Fruit fly (Drosophila melanogaster) ovary, adult (tissue): Measurements from ENCODE around the gene betaTub85D.
A peak's percentile ranks its signal among the peaks of the same experiment; 100 is the strongest.

ENCODE experiments used
- CG17801 ChIP-seq: fragments of 200-800 bp; optimal IDR thresholded peaks from 2 replicates; lab custom pipeline; 2019; ENCODE audit warnings: missing biosample characterization, mild to moderate bottlenecking, missing genetic modification characterization, moderate library complexity; ENCODE audit not compliant: partially characterized antibody

The betaTub85D gene

DNA sequence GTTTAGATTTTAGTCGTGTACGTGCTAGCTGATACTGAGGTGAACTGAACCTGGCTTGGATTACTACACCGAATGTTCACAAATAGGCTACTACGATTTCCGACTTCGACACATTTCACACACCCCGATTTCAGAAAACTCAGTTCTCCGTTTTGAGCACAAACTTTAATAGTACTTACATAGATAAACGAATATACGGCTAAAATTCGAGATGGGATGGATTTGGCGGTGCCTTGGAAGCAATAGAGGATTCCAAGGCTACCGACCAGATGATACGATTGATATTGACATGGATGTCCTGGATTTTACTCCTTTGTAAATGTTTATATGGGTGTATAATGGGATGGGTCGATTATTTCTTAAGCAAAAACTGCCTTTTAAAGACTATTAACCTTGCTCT, at the start of gene betaTub85D:
Gene betaTub85D, minus strand, starts transcription at position 101 of the 400 bp plus-strand sequence.
- no peak for TF ChIP-seq CG17801 (GFP tag; lab: Kevin White, UChicago)

DNA sequence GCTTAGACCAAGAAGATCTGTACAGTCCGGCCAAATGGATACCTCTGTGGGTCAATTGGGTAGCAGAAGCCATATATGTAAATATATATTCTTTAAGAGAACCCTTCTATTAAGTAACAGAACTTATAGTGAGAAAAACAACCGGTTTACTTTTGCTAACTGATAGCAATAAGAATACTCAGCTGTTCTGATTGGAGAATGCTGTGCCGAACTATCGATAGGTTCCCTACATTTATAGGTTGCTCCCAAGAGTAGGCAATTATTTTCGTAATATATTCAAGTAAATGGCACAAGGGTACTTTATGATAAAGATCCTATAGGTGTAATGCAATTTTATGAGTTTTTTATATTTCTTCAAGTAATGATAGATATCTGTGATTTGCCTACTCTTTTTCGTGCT, 46.3 kb upstream of the betaTub85D start, which contains the start of gene GstZ1:
Gene GstZ1, minus strand, starts transcription at position 174 of the 400 bp plus-strand sequence.
- peak; percentile 40 for TF ChIP-seq CG17801 (GFP tag; lab: Kevin White, UChicago)

DNA sequence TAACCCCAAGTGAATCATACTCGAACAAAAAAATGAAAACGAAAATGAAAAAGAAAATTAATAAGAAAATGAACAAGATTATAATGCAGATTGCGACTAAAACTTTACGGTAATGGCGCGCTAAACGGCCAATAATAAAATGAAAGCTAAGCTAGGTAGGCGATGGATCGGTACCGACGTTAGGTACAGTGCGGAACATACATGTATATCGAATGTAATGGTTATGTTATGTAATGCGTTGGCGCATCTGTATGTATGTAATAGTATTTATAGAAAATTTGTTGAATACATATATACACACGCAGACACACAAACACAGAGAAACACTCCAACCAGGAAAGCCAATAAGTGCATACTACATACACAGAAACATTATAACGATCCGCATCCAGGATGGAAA, 44.9 kb upstream of the betaTub85D start:
- no peak for TF ChIP-seq CG17801 (GFP tag; lab: Kevin White, UChicago)

DNA sequence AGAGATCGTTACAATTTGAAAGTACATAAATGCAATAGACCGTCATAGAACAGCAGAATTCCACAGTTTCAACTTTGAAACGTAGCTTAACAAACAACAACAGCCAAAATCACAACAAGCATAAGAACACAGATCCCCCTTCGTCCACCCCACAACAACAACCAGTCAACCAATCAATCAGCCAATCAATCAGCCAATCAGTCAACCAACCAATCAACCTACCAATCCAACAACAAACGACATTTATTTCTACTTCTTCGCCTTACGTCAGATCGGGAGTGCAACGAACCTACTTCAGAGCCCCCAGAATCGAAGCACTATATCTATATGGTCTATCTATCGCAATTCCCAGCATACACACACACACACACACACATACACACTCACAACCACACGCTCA, 40.6 kb upstream of the betaTub85D start:
- no peak for TF ChIP-seq CG17801 (GFP tag; lab: Kevin White, UChicago)

DNA sequence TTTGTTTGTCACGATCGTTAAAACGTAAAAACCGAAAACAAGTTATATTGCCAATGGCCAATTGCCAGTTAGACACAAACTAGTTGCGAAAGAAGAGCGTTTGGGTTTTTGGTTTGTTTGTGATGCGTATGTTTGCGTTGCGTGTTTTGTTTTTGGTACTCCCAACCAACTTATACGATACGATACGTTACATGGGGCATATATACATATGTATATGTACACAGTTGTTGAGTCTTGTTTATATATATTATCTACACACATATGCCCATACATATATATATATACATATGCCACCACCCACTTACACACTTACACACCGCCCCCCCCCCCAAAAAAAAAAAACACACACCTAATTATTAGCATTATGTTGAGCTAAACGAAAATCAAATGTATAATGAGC, 38.2 kb upstream of the betaTub85D start:
- no peak for TF ChIP-seq CG17801 (GFP tag; lab: Kevin White, UChicago)

DNA sequence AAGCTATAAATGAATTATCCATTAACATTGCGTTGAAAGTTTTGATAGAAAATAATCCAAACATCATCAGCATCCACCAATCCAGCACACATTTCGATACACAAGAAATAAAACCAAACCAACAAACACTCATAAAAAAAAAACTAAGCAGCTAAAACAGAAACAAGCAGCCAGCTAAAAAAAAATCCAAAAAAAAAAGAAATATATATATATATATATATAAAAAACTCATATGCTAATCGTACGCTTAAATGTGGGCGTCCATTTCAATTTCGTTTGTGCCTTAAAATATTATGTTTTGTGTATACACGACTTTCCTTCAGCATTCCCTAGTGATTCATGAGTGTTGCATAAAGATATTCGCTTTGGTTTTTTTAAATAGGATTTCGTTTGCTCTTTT, 31.9 kb upstream of the betaTub85D start:
- no peak for TF ChIP-seq CG17801 (GFP tag; lab: Kevin White, UChicago)

DNA sequence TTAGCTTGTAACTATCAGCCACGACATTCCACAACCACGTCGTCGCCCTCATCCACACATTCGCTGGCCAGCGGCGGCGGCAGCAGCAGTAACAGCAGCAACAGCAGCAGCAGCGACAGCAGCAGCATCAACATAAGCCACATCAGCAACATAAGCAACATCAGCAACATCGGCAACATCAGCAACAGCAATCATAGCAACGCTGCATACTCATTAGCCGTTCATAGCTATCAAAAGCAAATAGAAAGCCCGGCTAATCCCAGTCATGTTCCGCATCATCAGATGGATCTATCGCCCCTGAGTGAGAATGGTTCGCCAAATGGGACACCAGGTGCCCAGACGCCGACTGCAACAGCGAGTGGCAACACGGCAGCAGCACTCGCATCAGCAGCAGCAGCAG, 31.1 kb upstream of the betaTub85D start:
- TF ChIP-seq CG17801 (GFP tag; lab: Kevin White, UChicago), result no peak

DNA sequence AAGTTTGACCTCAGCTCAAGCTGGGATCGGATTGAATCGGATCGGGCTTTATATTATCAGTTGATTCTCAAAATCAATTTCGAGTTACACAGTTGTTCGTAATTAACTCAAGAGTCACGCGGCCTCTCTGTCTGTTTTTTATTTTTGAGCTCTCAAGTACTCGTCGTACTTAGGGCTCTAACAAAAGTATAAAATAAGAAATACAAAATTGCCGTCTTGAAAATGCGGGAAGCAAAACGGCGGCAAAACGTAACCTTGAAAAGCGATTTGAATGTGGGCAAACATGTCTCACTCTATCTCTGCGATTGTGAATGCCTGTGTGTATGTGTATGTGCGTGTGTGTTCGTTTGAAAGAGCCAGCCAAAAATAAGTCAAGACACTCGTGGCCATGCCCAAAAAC, 27.5 kb upstream of the betaTub85D start:
- TF ChIP-seq CG17801 (GFP tag; lab: Kevin White, UChicago), result no peak

DNA sequence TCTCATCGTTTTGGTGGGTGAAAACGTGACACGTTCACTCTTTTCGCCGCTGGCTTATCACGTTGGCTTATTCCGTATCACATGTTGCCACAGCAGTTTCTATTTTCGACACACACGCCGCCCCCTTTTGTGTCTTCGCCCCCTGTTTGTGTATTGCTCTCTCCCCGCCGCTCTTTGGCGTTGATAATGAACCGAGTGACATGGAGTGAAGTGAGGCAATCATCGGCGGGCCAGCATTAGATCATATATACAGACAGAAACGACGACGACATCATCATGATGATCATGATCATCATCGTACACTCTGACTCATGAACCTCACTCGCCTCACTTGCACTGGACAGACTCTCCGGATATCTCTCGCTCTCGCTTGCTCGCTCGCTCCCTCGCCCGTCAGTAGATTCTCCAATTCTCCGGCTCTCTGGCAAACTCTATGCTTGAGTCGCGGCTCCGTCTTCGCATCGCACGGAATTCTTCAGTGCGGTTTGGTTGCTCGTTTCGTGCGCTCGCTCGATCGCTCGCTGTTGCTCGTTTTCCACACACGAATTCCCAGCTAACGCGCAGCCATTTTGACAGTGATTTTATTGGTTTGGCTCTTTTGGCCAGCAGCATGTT, 26.4 kb upstream of the betaTub85D start:
- peak; percentile 4 for TF ChIP-seq CG17801 (GFP tag; lab: Kevin White, UChicago)

DNA sequence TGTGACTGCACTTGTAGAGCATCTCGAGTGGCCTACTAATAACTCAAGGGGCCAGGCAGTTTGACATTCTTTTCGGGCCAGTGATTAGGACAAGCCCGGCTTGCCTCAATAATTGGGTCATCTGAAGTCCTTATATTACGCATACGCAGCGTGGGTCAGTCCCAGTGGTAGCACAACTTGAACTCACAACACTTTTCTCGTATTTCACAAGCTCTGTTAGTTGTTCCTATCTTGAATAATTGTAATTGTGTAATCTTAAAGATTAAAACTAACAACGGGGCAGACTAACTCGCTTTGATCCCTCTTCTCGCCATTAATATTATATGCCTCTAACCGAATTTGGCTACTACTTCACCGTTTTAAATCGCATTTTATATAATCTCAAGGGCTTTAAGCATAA, 25.8 kb upstream of the betaTub85D start:
- no peak for TF ChIP-seq CG17801 (GFP tag; lab: Kevin White, UChicago)

DNA sequence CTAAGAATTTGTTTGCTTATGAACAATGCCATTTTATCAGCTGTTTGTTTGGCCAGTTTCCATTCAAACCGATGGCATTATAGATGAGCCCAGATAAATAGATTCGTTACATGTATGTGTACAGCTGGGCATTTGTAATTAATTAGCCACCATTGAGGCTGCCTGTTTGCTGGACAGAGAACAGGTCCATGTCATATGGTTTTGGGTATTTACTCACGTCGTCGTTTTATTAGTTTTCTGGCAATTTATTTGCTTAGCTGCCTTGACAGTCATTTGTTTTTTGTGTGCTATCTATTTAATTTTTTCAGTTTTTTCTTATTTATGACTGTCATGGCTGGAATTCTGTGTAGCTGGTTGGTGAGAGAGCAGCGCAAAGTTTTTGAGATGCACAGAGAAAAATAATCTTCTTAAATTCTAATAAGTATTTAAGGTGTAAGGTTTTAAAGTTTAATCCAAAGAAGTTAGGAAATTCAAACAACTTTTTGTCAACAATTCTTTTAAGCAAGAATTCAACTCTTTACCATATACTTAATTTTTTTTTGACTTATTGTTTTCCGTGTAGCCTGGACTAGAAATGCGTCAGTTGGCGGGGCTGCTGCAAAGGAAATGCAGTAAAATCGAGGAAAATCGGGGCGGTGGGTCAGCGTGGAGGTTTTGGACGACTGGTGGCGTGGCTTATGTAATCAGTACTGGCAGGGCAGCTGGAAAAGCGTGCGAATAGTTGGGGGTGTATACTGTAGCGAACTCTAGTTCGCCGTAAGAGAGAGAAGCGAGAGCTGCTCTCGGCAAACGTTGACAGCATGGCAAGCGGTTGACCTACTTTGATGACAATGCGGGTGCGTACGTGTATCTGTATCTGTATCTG, 24.7 kb upstream of the betaTub85D start:
- no peak for TF ChIP-seq CG17801 (GFP tag; lab: Kevin White, UChicago)

DNA sequence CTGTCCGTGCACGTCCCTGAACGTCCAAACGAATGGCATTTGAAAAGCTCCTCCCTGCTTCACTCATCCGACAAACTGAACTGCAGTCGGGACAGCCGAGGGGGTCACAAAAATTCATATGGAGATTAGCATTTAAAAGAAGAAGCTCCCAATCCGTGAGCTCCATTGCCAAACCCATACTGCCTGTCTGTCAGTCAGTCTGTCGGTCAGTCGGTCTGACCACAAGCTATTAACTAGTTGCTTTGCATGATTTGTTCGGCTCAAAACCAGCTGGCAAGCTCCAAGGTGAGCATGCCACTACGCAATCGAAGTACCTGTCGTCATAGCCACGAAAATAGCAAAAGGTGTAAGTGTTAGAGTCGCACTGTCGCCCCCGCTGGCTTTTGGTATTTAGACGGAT, 23.7 kb upstream of the betaTub85D start:
- TF ChIP-seq CG17801 (GFP tag; lab: Kevin White, UChicago), result no peak

DNA sequence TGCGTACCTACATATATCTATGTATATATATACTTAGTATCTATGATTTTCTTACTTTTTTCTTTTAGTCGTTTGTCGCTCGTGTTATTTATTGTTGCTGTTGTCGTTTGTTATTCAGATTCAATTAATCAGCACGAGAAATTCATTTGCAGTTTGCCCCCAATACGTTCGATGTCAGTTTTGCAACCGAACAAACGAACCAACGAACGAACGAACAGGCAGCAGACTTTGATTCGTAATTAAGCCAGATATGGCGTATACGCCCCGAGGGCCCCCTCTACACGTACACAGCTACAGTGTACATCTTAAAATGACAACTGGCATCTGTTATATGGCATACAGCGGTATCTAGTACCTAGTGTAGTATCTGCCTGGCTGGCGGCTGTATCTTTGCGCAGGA, 23.2 kb upstream of the betaTub85D start:
- no peak for TF ChIP-seq CG17801 (GFP tag; lab: Kevin White, UChicago)

DNA sequence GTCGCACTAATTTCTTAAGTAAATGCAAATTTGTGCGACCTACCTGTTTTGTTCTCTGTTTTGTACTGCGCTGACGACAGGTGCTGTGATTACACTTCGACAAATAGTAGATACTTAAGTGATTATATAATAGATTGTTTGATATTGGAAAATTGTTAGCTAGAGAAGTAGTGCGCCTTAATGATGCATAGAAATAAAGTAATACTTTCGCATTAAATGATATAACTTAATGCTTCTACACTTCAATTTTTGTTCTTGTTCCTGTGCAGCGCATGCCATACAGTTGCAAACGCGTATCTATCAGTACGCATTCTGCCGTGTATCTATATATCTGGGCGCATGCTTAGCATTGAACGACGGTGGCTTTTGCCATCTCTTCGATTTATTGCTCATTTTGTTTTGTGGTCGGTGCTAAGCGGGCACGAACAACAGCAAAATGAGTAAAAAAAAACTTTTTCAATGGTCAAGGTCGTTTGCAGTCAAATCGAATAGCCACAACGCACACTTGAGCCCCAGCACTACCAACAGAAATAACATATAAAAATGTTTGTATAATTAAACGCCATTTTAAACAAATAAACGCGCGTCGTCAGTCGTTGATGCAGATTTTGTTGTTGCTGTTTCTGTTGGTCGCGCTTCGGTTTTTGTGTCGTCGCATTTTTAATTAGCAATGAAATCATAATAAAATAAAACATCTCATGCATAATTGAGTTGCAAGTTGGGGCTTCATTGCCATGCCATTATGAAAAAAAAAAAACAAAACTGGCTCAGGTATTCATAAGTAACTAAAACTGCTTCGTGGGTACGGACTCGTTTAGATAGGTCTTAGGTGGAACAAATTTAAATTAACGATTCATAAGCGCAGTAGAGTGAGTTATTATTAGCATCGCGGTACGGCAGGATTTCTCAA, 20.5 kb upstream of the betaTub85D start:
- no peak for TF ChIP-seq CG17801 (GFP tag; lab: Kevin White, UChicago)

DNA sequence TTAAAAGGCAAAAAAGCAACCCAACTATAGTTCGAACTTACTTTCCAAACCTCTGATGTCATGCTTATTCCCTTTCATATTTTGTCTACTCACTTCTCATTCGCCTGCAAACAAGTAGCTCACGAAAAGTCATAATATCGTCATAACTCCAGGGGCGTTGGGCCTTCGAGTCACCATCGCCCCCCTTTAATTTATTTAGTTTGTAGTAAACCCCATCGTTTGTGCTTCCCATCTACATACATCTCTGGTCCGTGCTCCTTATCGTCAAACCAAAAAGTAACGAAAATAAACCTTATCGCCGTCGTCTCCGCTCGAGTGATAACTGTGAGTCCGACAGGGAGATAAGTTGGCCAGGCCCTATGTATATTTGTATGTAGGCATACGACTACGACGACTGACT, 18.9 kb upstream of the betaTub85D start:
- TF ChIP-seq CG17801 (GFP tag; lab: Kevin White, UChicago), result peak; percentile 22
